Worm (Caenorhabditis elegans) whole organism, mixed stage, embryonic: ENCODE results near the gene ragc-1.

Source experiments
- blmp-1 ChIP-seq: fragments of 150-350 bp; optimal IDR thresholded peaks from 2 replicates; lab custom pipeline; 2014; ENCODE audit warnings: missing biosample characterization, missing genetic modification characterization
- ces-1 ChIP-seq: fragments of 150-350 bp; optimal IDR thresholded peaks from 2 replicates; lab custom pipeline; 2014; ENCODE audit warnings: missing biosample characterization, missing genetic modification reagents, missing genetic modification characterization
- elt-3 ChIP-seq: fragments of 150-350 bp; optimal IDR thresholded peaks from 2 replicates; lab custom pipeline; 2014; ENCODE audit warnings: missing biosample characterization, missing genetic modification characterization
- nhr-12 ChIP-seq: fragments of 150-350 bp; optimal IDR thresholded peaks from 2 replicates; lab custom pipeline; 2014; ENCODE audit warnings: missing biosample characterization, missing genetic modification characterization
- nhr-237 ChIP-seq: fragments of 150-350 bp; optimal IDR thresholded peaks from 2 replicates; lab custom pipeline; 2014; ENCODE audit warnings: missing biosample characterization, missing genetic modification characterization
- nhr-76 ChIP-seq: sonication (generic microtip); optimal IDR thresholded peaks from 2 replicates; lab custom pipeline; 2017; ENCODE audit warnings: missing biosample characterization, missing genetic modification characterization
- sptf-1 ChIP-seq: sonication (generic microtip); optimal IDR thresholded peaks from 2 replicates; lab custom pipeline; 2017; ENCODE audit warnings: mild to moderate bottlenecking, missing genetic modification characterization, moderate library complexity, missing compliant biosample characterization
- tbx-8 ChIP-seq: fragments of 200-800 bp; sonication (Bioruptor generic); optimal IDR thresholded peaks from 2 replicates; lab custom pipeline; 2018; ENCODE audit warnings: mild to moderate bottlenecking, missing genetic modification characterization, moderate library complexity, missing compliant biosample characterization
- unc-39 ChIP-seq: fragments of 150-350 bp; optimal IDR thresholded peaks from 2 replicates; lab custom pipeline; 2014; ENCODE audit warnings: missing biosample characterization, missing genetic modification characterization
- unc-62 ChIP-seq: fragments of 150-350 bp; optimal IDR thresholded peaks from 2 replicates; lab custom pipeline; 2014; ENCODE audit warnings: missing biosample characterization, missing genetic modification reagents, missing genetic modification characterization
- ztf-11 ChIP-seq: fragments of 150-350 bp; optimal IDR thresholded peaks from 2 replicates; lab custom pipeline; 2014; ENCODE audit warnings: missing biosample characterization, missing genetic modification characterization

DNA sequence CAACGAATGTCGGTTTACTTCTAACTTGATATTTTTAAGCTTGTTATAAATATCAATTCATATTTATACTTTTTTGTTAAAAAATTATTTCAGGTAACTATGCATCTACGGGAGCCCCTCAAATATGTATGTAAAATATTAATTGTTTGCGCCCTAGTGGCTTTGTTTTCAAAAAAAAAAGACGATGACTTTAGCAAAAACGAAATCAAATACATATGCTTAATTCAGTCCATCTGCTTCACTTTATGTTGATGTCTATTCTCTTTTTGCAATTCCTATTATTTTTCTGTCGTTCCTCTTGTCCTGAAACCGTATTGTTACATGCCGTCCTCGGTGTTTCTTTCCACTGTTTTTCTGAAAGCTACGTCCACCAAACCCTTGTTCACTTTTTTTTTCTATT is 34.9 kb downstream of the ragc-1 start:
- TF ChIP-seq sptf-1 (no peak), blmp-1 (no peak), tbx-8 (GFP tag; lab: Kevin White, UChicago) (no peak), nhr-76 (no peak), nhr-237 (tag; lab: Kevin White, UChicago) (no peak), nhr-12 (tag; lab: Kevin White, UChicago) (no peak), elt-3 (tag; lab: Kevin White, UChicago) (no peak), ztf-11 (tag; lab: Kevin White, UChicago) (no peak), ces-1 (no peak), unc-62 (GFP tag; lab: Kevin White, UChicago) (no peak), unc-39 (tag; lab: Kevin White, UChicago) (no peak)
